Fruit fly (Drosophila melanogaster) whole organism, embryonic: Measurements from ENCODE around the gene Glg1.

Source experiments
- ATbp ChIP-seq: fragments of 200-800 bp; sonication (Bioruptor generic); optimal IDR thresholded peaks from 2 replicates; lab custom pipeline; 2017; ENCODE audit warnings: missing biosample characterization, mild to moderate bottlenecking, missing genetic modification characterization, missing genetic modification reagents
- Aef1 ChIP-seq: fragments of 200-800 bp; sonication (Bioruptor generic); IDR thresholded peaks from 3 replicates; pipeline ENCODE4 v1.3.6; 2022; ENCODE audit warnings: missing biosample characterization, missing genetic modification characterization
- B-H2 ChIP-seq: fragments of 200-800 bp; sonication (Bioruptor generic); optimal IDR thresholded peaks from 2 replicates; lab custom pipeline; 2018; ENCODE audit warnings: missing biosample characterization, mild to moderate bottlenecking, missing genetic modification characterization
- Bdp1 ChIP-seq: fragments of 200-800 bp; sonication (Bioruptor generic); optimal IDR thresholded peaks from 3 replicates; lab custom pipeline; 2016; ENCODE audit warnings: missing biosample characterization, missing genetic modification characterization
- Bgb ChIP-seq: fragments of 200-800 bp; sonication (Bioruptor generic); IDR thresholded peaks from 2 replicates; pipeline ENCODE4 v1.3.6; 2022; ENCODE audit warnings: missing biosample characterization, missing genetic modification characterization; ENCODE audit not compliant: partially characterized antibody
- CG10565 ChIP-seq: fragments of 200-800 bp; sonication (Bioruptor generic); optimal IDR thresholded peaks from 3 replicates; lab custom pipeline; 2016; ENCODE audit warnings: missing biosample characterization, mild to moderate bottlenecking, missing genetic modification characterization
- CG12942 ChIP-seq: fragments of 200-800 bp; sonication (Bioruptor generic); optimal IDR thresholded peaks from 3 replicates; lab custom pipeline; 2016; ENCODE audit warnings: missing biosample characterization, missing genetic modification characterization
- CG13894 ChIP-seq: fragments of 200-800 bp; sonication (Bioruptor generic); optimal IDR thresholded peaks from 3 replicates; lab custom pipeline; 2018; ENCODE audit warnings: missing biosample characterization, mild to moderate bottlenecking, missing genetic modification characterization, moderate library complexity
- CG14014 ChIP-seq: fragments of 200-800 bp; sonication (Bioruptor generic); IDR thresholded peaks from 2 replicates; pipeline ENCODE4 v1.3.6; 2022; ENCODE audit warnings: missing biosample characterization, missing genetic modification characterization
- CG15601 ChIP-seq: fragments of 200-800 bp; sonication (Bioruptor generic); optimal IDR thresholded peaks from 3 replicates; lab custom pipeline; 2019; ENCODE audit warnings: missing biosample characterization, mild to moderate bottlenecking, missing genetic modification characterization, moderate library complexity
- CG16813 ChIP-seq: fragments of 200-800 bp; sonication (Bioruptor generic); IDR thresholded peaks from 3 replicates; pipeline ENCODE4 v1.3.6; 2022; ENCODE audit warnings: missing biosample characterization, missing genetic modification characterization; ENCODE audit not compliant: partially characterized antibody
- CG18262 ChIP-seq: fragments of 200-800 bp; optimal IDR thresholded peaks from 3 replicates; lab custom pipeline; 2019; ENCODE audit warnings: missing biosample characterization, mild to moderate bottlenecking, missing genetic modification characterization, moderate library complexity
- CG2199 ChIP-seq: fragments of 200-800 bp; sonication (Bioruptor generic); IDR thresholded peaks from 3 replicates; pipeline ENCODE4 v1.3.6; 2022; ENCODE audit warnings: missing biosample characterization, missing genetic modification characterization
- CG2889 ChIP-seq: fragments of 200-800 bp; sonication (Bioruptor generic); IDR thresholded peaks from 3 replicates; pipeline ENCODE4 v1.3.6; 2022; ENCODE audit warnings: missing biosample characterization, missing genetic modification characterization
- CG3281 ChIP-seq: fragments of 200-800 bp; sonication (Bioruptor generic); optimal IDR thresholded peaks from 3 replicates; lab custom pipeline; 2017; ENCODE audit warnings: missing biosample characterization, mild to moderate bottlenecking, missing genetic modification characterization
- CG3847 ChIP-seq: fragments of 200-800 bp; sonication (Bioruptor generic); IDR thresholded peaks from 2 replicates; pipeline ENCODE4 v1.3.6; 2022; ENCODE audit warnings: missing biosample characterization, missing genetic modification characterization
- CG7963 ChIP-seq: fragments of 200-800 bp; sonication (Bioruptor generic); IDR thresholded peaks from 3 replicates; pipeline ENCODE4 v1.3.6; 2022; ENCODE audit warnings: missing biosample characterization, missing genetic modification characterization; ENCODE audit not compliant: partially characterized antibody
- Chrac-16 ChIP-seq: fragments of 200-800 bp; sonication (Bioruptor generic); optimal IDR thresholded peaks from 3 replicates; lab custom pipeline; 2016; ENCODE audit warnings: missing biosample characterization, missing genetic modification characterization
- D19A ChIP-seq: fragments of 200-800 bp; optimal IDR thresholded peaks from 3 replicates; lab custom pipeline; 2019; ENCODE audit warnings: missing biosample characterization, mild to moderate bottlenecking, missing genetic modification characterization, moderate library complexity
- Ets97D ChIP-seq: fragments of 200-800 bp; sonication (Bioruptor generic); optimal IDR thresholded peaks from 3 replicates; lab custom pipeline; 2016; ENCODE audit warnings: missing biosample characterization, missing genetic modification characterization
- HHEX ChIP-seq: fragments of 200-800 bp; sonication (Bioruptor generic); optimal IDR thresholded peaks from 3 replicates; lab custom pipeline; 2017; ENCODE audit warnings: missing biosample characterization, mild to moderate bottlenecking, missing genetic modification characterization, missing genetic modification reagents
- Hey ChIP-seq: fragments of 200-800 bp; sonication (Bioruptor generic); optimal IDR thresholded peaks from 3 replicates; lab custom pipeline; 2018; ENCODE audit warnings: missing biosample characterization, mild to moderate bottlenecking, missing genetic modification characterization
- HmgD ChIP-seq: fragments of 200-800 bp; sonication (Bioruptor generic); optimal IDR thresholded peaks from 3 replicates; lab custom pipeline; 2016; ENCODE audit warnings: missing biosample characterization, missing genetic modification characterization
- Lhr ChIP-seq: fragments of 200-800 bp; sonication (Bioruptor generic); optimal IDR thresholded peaks from 3 replicates; lab custom pipeline; 2017; ENCODE audit warnings: mild to moderate bottlenecking, missing biosample characterization, missing genetic modification reagents, missing genetic modification characterization
- MBD-R2 ChIP-seq: fragments of 200-800 bp; sonication (Bioruptor generic); IDR thresholded peaks from 2 replicates; pipeline ENCODE4 v1.3.6; 2022; ENCODE audit warnings: missing biosample characterization, missing genetic modification characterization
- Mes4 ChIP-seq: fragments of 200-800 bp; sonication (Bioruptor generic); optimal IDR thresholded peaks from 2 replicates; lab custom pipeline; 2016; ENCODE audit warnings: missing biosample characterization, missing genetic modification characterization
- Pdp1 ChIP-seq, 2 experiments: fragments of 200-800 bp; sonication (Bioruptor generic); optimal IDR thresholded peaks; 3 replicates each; lab custom pipeline; 2016; ENCODE audit warnings: missing biosample characterization in 2 of 2, missing genetic modification characterization in 2 of 2, mild to moderate bottlenecking in 1 of 2, moderate library complexity in 1 of 2
- Poxn ChIP-seq: fragments of 200-800 bp; sonication (Bioruptor generic); IDR thresholded peaks from 2 replicates; pipeline ENCODE4 v1.3.6; 2022; ENCODE audit warnings: missing biosample characterization, missing genetic modification characterization
- Rfx ChIP-seq: fragments of 200-800 bp; sonication (Bioruptor generic); IDR thresholded peaks from 2 replicates; pipeline ENCODE4 v1.3.6; 2022; ENCODE audit warnings: missing biosample characterization, missing genetic modification characterization
- Sry-δ ChIP-seq: fragments of 200-800 bp; sonication (Bioruptor generic); optimal IDR thresholded peaks from 2 replicates; lab custom pipeline; 2016; ENCODE audit warnings: missing biosample characterization, missing genetic modification characterization
- ato ChIP-seq: fragments of 200-800 bp; sonication (Bioruptor generic); IDR thresholded peaks from 2 replicates; pipeline ENCODE4 v1.3.6; 2022; ENCODE audit warnings: missing biosample characterization, missing genetic modification characterization; ENCODE audit not compliant: partially characterized antibody
- bbx ChIP-seq: fragments of 200-800 bp; sonication (Bioruptor generic); IDR thresholded peaks from 2 replicates; pipeline ENCODE4 v1.3.6; 2022; ENCODE audit warnings: missing biosample characterization, missing genetic modification characterization; ENCODE audit not compliant: partially characterized antibody
- chinmo ChIP-seq: fragments of 200-800 bp; sonication (Bioruptor generic); IDR thresholded peaks from 4 replicates; pipeline ENCODE4 v1.3.6; 2022; ENCODE audit warnings: missing biosample characterization, missing genetic modification characterization; ENCODE audit not compliant: partially characterized antibody
- chn ChIP-seq: fragments of 200-800 bp; sonication (Bioruptor generic); optimal IDR thresholded peaks from 2 replicates; lab custom pipeline; 2016; ENCODE audit warnings: missing biosample characterization, missing genetic modification characterization
- dm ChIP-seq: fragments of 200-800 bp; sonication (Bioruptor generic); optimal IDR thresholded peaks from 3 replicates; lab custom pipeline; 2016; ENCODE audit warnings: missing biosample characterization, missing genetic modification characterization
- dmrt11E ChIP-seq: fragments of 200-800 bp; sonication (Bioruptor generic); optimal IDR thresholded peaks from 3 replicates; lab custom pipeline; 2018; ENCODE audit warnings: missing biosample characterization, mild to moderate bottlenecking, missing genetic modification characterization, moderate library complexity
- ewg ChIP-seq: fragments of 200-800 bp; sonication (Bioruptor generic); optimal IDR thresholded peaks from 3 replicates; lab custom pipeline; 2017; ENCODE audit warnings: mild to moderate bottlenecking, missing biosample characterization, missing genetic modification reagents, missing genetic modification characterization
- hb ChIP-seq: fragments of 200-800 bp; sonication (Bioruptor generic); IDR thresholded peaks from 3 replicates; pipeline ENCODE4 v1.3.6; 2022; ENCODE audit warnings: missing biosample characterization, missing genetic modification characterization; ENCODE audit not compliant: partially characterized antibody
- knrl ChIP-seq: fragments of 200-800 bp; sonication (Bioruptor generic); IDR thresholded peaks from 3 replicates; pipeline ENCODE4 v1.3.6; 2022; ENCODE audit warnings: missing biosample characterization, missing genetic modification characterization; ENCODE audit not compliant: partially characterized antibody
- lilli ChIP-seq: fragments of 200-800 bp; sonication (Bioruptor generic); optimal IDR thresholded peaks from 3 replicates; lab custom pipeline; 2016; ENCODE audit warnings: missing biosample characterization, missing genetic modification characterization
- nerfin-2 ChIP-seq: fragments of 200-800 bp; sonication (Bioruptor generic); IDR thresholded peaks from 2 replicates; pipeline ENCODE4 v1.3.6; 2022; ENCODE audit warnings: missing biosample characterization, missing genetic modification characterization; ENCODE audit not compliant: partially characterized antibody
- pb ChIP-seq: fragments of 200-800 bp; sonication (Bioruptor generic); optimal IDR thresholded peaks from 3 replicates; lab custom pipeline; 2016; ENCODE audit warnings: missing biosample characterization, missing genetic modification characterization
- sens ChIP-seq: fragments of 200-800 bp; sonication (Bioruptor generic); peaks from one replicate; lab custom pipeline; 2016; ENCODE audit warnings: missing biosample characterization, missing genetic modification characterization
- sna ChIP-seq: fragments of 200-800 bp; sonication (Bioruptor generic); IDR thresholded peaks from 2 replicates; pipeline ENCODE4 v1.3.6; 2022; ENCODE audit warnings: missing biosample characterization, missing genetic modification characterization; ENCODE audit not compliant: partially characterized antibody
- sr ChIP-seq: fragments of 200-800 bp; sonication (Bioruptor generic); IDR thresholded peaks from 3 replicates; pipeline ENCODE4 v1.3.6; 2022; ENCODE audit warnings: missing biosample characterization, missing genetic modification characterization
- stwl ChIP-seq: fragments of 200-800 bp; sonication (Bioruptor generic); optimal IDR thresholded peaks from 3 replicates; lab custom pipeline; 2018; ENCODE audit warnings: missing biosample characterization, mild to moderate bottlenecking, missing genetic modification characterization, moderate library complexity
- tap ChIP-seq: fragments of 200-800 bp; optimal IDR thresholded peaks from 3 replicates; lab custom pipeline; 2019; ENCODE audit warnings: missing biosample characterization, mild to moderate bottlenecking, missing genetic modification characterization, moderate library complexity
- tin ChIP-seq: fragments of 200-800 bp; sonication (Bioruptor generic); optimal IDR thresholded peaks from 3 replicates; lab custom pipeline; 2016; ENCODE audit warnings: missing biosample characterization, missing genetic modification characterization
- tna ChIP-seq: fragments of 200-800 bp; sonication (Bioruptor generic); IDR thresholded peaks from 2 replicates; pipeline ENCODE4 v1.3.6; 2022; ENCODE audit warnings: missing biosample characterization, missing genetic modification characterization; ENCODE audit not compliant: partially characterized antibody
- vnd ChIP-seq: fragments of 200-800 bp; sonication (Bioruptor generic); IDR thresholded peaks from 3 replicates; pipeline ENCODE4 v1.3.6; 2022; ENCODE audit warnings: missing biosample characterization, missing genetic modification characterization; ENCODE audit not compliant: partially characterized antibody

The Glg1 gene

DNA sequence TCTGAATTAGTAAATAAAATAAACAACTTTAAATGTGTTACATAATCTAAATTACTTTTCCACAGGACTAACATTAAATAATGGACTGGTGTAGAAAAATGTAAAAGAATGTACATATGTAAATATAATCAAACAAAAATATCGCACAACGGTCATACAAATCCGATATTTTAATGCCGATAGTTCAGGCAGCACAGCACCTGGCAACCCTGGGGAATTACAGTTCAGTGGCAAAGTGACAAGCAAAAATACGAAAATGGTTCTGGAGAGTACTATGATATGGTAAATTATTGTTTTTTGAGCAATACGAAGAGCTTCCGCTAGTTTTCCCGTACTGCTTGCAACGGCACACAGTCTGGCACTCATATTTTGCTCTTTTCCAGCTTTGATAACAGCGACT, 29.5 kb upstream of the Glg1 start, which contains the start of gene Rpn10 (continued):
- TF ChIP-seq pb (GFP tag; lab: Kevin White, UChicago) (no peak), sr (GFP tag; lab: Robert Waterston, UW) (no peak), CG14014 (GFP tag; lab: Robert Waterston, UW) (peak; percentile 49; the same call in 1 of the 2 replicates), sna (GFP tag; lab: Robert Waterston, UW) (peak; percentile 94), MBD-R2 (GFP tag; lab: Robert Waterston, UW) (peak; percentile 99), Poxn (no peak), CG18262 (tag; lab: Kevin White, UChicago) (peak; percentile 7), D19A (tag; lab: Kevin White, UChicago) (peak; percentile 43), stwl (peak; percentile 89), ewg (GFP tag; lab: Kevin White, UChicago) (no peak), dmrt11E (peak; percentile 17), Mes4 (GFP tag; lab: Kevin White, UChicago) (no peak), B-H2 (peak; percentile 46), Lhr (GFP tag; lab: Kevin White, UChicago) (peak; percentile 73), hb (peak; percentile 98), CG3847 (GFP tag; lab: Robert Waterston, UW) (peak; percentile 80), Ets97D (GFP tag; lab: Kevin White, UChicago) (peak; percentile 76), dm (GFP tag; lab: Kevin White, UChicago) (peak; percentile 4), sens (GFP tag; lab: Kevin White, UChicago) (peak; percentile 46), CG3281 (GFP tag; lab: Kevin White, UChicago) (no peak), Aef1 (GFP tag; lab: Robert Waterston, UW) (no peak), chinmo (GFP tag; lab: Robert Waterston, UW) (peak; percentile 94), knrl (peak; percentile 98), HmgD (peak; percentile 46), CG12942 (no peak), Pdp1 (GFP tag; optimal IDR thresholded peaks at IDR 0.05; lab: Kevin White, UChicago) (peak; percentile 8 to 86), tin (GFP tag; lab: Kevin White, UChicago) (peak; percentile 7), Sry-δ (GFP tag; lab: Kevin White, UChicago) (peak; percentile 81), tap (tag; lab: Kevin White, UChicago) (no peak), CG2199 (GFP tag; lab: Robert Waterston, UW) (0 out of 3 replicates have a peak, but pooled peaks have one; percentile 74), ATbp (GFP tag; lab: Kevin White, UChicago) (no peak), Bgb (GFP tag; lab: Robert Waterston, UW) (peak; percentile 99), Bdp1 (no peak), CG13894 (tag; lab: Kevin White, UChicago) (peak; percentile 78), HHEX (GFP tag; lab: Kevin White, UChicago) (no peak), tna (GFP tag; lab: Robert Waterston, UW) (peak; percentile 94), nerfin-2 (GFP tag; lab: Robert Waterston, UW) (peak; percentile 90), CG2889 (GFP tag; lab: Robert Waterston, UW) (no peak), CG7963 (GFP tag; lab: Robert Waterston, UW) (peak; percentile 93), Hey (tag; lab: Kevin White, UChicago) (no peak), CG16813 (GFP tag; lab: Robert Waterston, UW) (peak; percentile 99), vnd (GFP tag; lab: Robert Waterston, UW) (peak; percentile 97), bbx (peak; percentile 98), ato (peak; percentile 97), Chrac-16 (GFP tag; lab: Kevin White, UChicago) (peak; percentile 49), lilli (peak; percentile 42), CG10565 (GFP tag; lab: Kevin White, UChicago) (no peak), Rfx (GFP tag; lab: Robert Waterston, UW) (peak; percentile 65; the same call in 1 of the 2 replicates), CG15601 (tag; lab: Kevin White, UChicago) (peak; percentile 11), chn (GFP tag; lab: Kevin White, UChicago) (peak; percentile 40)
